Fruit fly (Drosophila melanogaster) whole organism, embryonic: ENCODE measurements around the gene Sp1.

ENCODE experiments used
- Abd-B ChIP-seq: fragments of 200-800 bp; sonication (Bioruptor generic); optimal IDR thresholded peaks from 2 replicates; lab custom pipeline; 2018; ENCODE audit warnings: missing biosample characterization, mild to moderate bottlenecking, missing genetic modification characterization, moderate library complexity
- Ada2b ChIP-seq: fragments of 200-800 bp; sonication (Bioruptor generic); IDR thresholded peaks from 2 replicates; pipeline ENCODE4 v1.3.6; 2022; ENCODE audit warnings: missing biosample characterization, missing genetic modification characterization
- Awh ChIP-seq: fragments of 200-800 bp; sonication (Bioruptor generic); IDR thresholded peaks from 2 replicates; pipeline ENCODE4, ENCODE4 v1.3.6; 2022; ENCODE audit warnings: missing biosample characterization, missing genetic modification characterization
- Bgb ChIP-seq: fragments of 200-800 bp; sonication (Bioruptor generic); IDR thresholded peaks from 2 replicates; pipeline ENCODE4 v1.3.6; 2022; ENCODE audit warnings: missing biosample characterization, missing genetic modification characterization; ENCODE audit not compliant: partially characterized antibody
- Blimp-1 ChIP-seq: fragments of 200-800 bp; sonication (Bioruptor generic); optimal IDR thresholded peaks from 3 replicates; lab custom pipeline; 2018; ENCODE audit warnings: missing biosample characterization, missing genetic modification characterization, mild to moderate bottlenecking, moderate library complexity, missing genetic modification reagents
- CG12744 ChIP-seq: fragments of 200-800 bp; sonication (Bioruptor generic); optimal IDR thresholded peaks from 2 replicates; lab custom pipeline; 2016; ENCODE audit warnings: missing biosample characterization, missing genetic modification characterization
- CG14050 ChIP-seq: fragments of 200-800 bp; sonication (Bioruptor generic); IDR thresholded peaks from 3 replicates; pipeline ENCODE4 v1.3.6; 2022; ENCODE audit warnings: missing biosample characterization, missing genetic modification characterization
- CG14710 ChIP-seq: fragments of 200-800 bp; sonication (Bioruptor generic); optimal IDR thresholded peaks from 3 replicates; lab custom pipeline; 2019; ENCODE audit warnings: missing biosample characterization, mild to moderate bottlenecking, missing genetic modification characterization, moderate library complexity
- CG18599 ChIP-seq: fragments of 200-800 bp; sonication (Bioruptor generic); optimal IDR thresholded peaks from 3 replicates; lab custom pipeline; 2017; ENCODE audit warnings: missing biosample characterization, missing genetic modification characterization, mild to moderate bottlenecking, moderate library complexity, missing genetic modification reagents
- CG2120 ChIP-seq: fragments of 200-800 bp; sonication (Bioruptor generic); optimal IDR thresholded peaks from 3 replicates; lab custom pipeline; 2016; ENCODE audit warnings: missing biosample characterization, missing genetic modification characterization
- CG2712 ChIP-seq: fragments of 200-800 bp; optimal IDR thresholded peaks from 3 replicates; lab custom pipeline; 2019; ENCODE audit warnings: missing biosample characterization, mild to moderate bottlenecking, missing genetic modification characterization, moderate library complexity
- CG2875 ChIP-seq: fragments of 200-800 bp; sonication (Bioruptor generic); optimal IDR thresholded peaks from 2 replicates; lab custom pipeline; 2017; ENCODE audit warnings: missing biosample characterization, mild to moderate bottlenecking, missing genetic modification characterization, missing genetic modification reagents
- CG3995 ChIP-seq: fragments of 200-800 bp; sonication (Bioruptor generic); optimal IDR thresholded peaks from 3 replicates; lab custom pipeline; 2016; ENCODE audit warnings: missing biosample characterization, missing genetic modification characterization
- CG4424 ChIP-seq: fragments of 200-800 bp; sonication (Bioruptor generic); optimal IDR thresholded peaks from 3 replicates; lab custom pipeline; 2016; ENCODE audit warnings: missing biosample characterization, missing genetic modification characterization
- CG4707 ChIP-seq: fragments of 200-800 bp; sonication (Bioruptor generic); optimal IDR thresholded peaks from 2 replicates; lab custom pipeline; 2018; ENCODE audit warnings: missing biosample characterization, mild to moderate bottlenecking, missing genetic modification characterization, moderate library complexity
- CG7745 ChIP-seq: fragments of 200-800 bp; sonication (Bioruptor generic); optimal IDR thresholded peaks from 2 replicates; lab custom pipeline; 2018; ENCODE audit warnings: missing biosample characterization, mild to moderate bottlenecking, missing genetic modification characterization, moderate library complexity
- CG7786 ChIP-seq: fragments of 200-800 bp; sonication (Bioruptor generic); optimal IDR thresholded peaks from 2 replicates; lab custom pipeline; 2016; ENCODE audit warnings: missing biosample characterization, missing genetic modification characterization
- CG7839 ChIP-seq: fragments of 200-800 bp; sonication (Bioruptor generic); optimal IDR thresholded peaks from 3 replicates; lab custom pipeline; 2018; ENCODE audit warnings: missing biosample characterization, mild to moderate bottlenecking, missing genetic modification characterization, moderate library complexity
- CG9437 ChIP-seq: fragments of 200-800 bp; sonication (Bioruptor generic); optimal IDR thresholded peaks from 2 replicates; lab custom pipeline; 2018; ENCODE audit warnings: missing biosample characterization, mild to moderate bottlenecking, missing genetic modification characterization
- CG9609 ChIP-seq: fragments of 200-800 bp; sonication (Bioruptor generic); optimal IDR thresholded peaks from 3 replicates; lab custom pipeline; 2016; ENCODE audit warnings: missing biosample characterization, missing genetic modification characterization
- Doc2 ChIP-seq: fragments of 200-800 bp; sonication (Bioruptor generic); IDR thresholded peaks from 2 replicates; pipeline ENCODE4 v1.3.6; 2022; ENCODE audit warnings: missing biosample characterization, missing genetic modification characterization
- Dref ChIP-seq: fragments of 200-800 bp; sonication (Bioruptor generic); IDR thresholded peaks from 2 replicates; pipeline ENCODE4 v1.3.6; 2022; ENCODE audit warnings: missing biosample characterization, missing genetic modification characterization
- E2f2 ChIP-seq: fragments of 200-800 bp; sonication (Bioruptor generic); IDR thresholded peaks from 2 replicates; pipeline ENCODE4 v1.3.6; 2022; ENCODE audit warnings: missing biosample characterization, missing genetic modification characterization
- Fer3 ChIP-seq: fragments of 200-800 bp; sonication (Bioruptor generic); optimal IDR thresholded peaks from 2 replicates; lab custom pipeline; 2018; ENCODE audit warnings: missing biosample characterization, mild to moderate bottlenecking, missing genetic modification characterization, moderate library complexity
- HmgD ChIP-seq: fragments of 200-800 bp; sonication (Bioruptor generic); optimal IDR thresholded peaks from 3 replicates; lab custom pipeline; 2016; ENCODE audit warnings: missing biosample characterization, missing genetic modification characterization
- Hsf ChIP-seq: fragments of 200-800 bp; sonication (Bioruptor generic); optimal IDR thresholded peaks from 3 replicates; lab custom pipeline; 2016; ENCODE audit warnings: missing biosample characterization, missing genetic modification characterization
- MESR4 ChIP-seq: fragments of 200-800 bp; sonication (Bioruptor generic); optimal IDR thresholded peaks from 2 replicates; lab custom pipeline; 2018; ENCODE audit warnings: missing biosample characterization, mild to moderate bottlenecking, missing genetic modification characterization, moderate library complexity
- Meics ChIP-seq: fragments of 200-800 bp; sonication (Bioruptor generic); optimal IDR thresholded peaks from 2 replicates; lab custom pipeline; 2017; ENCODE audit warnings: missing biosample characterization, mild to moderate bottlenecking, missing genetic modification characterization
- Sox100B ChIP-seq: fragments of 200-800 bp; sonication (Bioruptor generic); optimal IDR thresholded peaks from 3 replicates; lab custom pipeline; 2018; ENCODE audit warnings: missing biosample characterization, mild to moderate bottlenecking, missing genetic modification characterization
- Usf ChIP-seq: fragments of 200-800 bp; sonication (Bioruptor generic); optimal IDR thresholded peaks from 2 replicates; lab custom pipeline; 2017; ENCODE audit warnings: missing genotype, missing biosample characterization, missing genetic modification characterization
- amos ChIP-seq: fragments of 200-800 bp; sonication (Bioruptor generic); IDR thresholded peaks from 2 replicates; pipeline ENCODE4 v1.3.6; 2022; ENCODE audit warnings: missing biosample characterization, missing genetic modification characterization; ENCODE audit not compliant: partially characterized antibody
- az2 ChIP-seq: fragments of 200-800 bp; sonication (Bioruptor generic); optimal IDR thresholded peaks from 3 replicates; lab custom pipeline; 2016; ENCODE audit warnings: missing biosample characterization, missing genetic modification characterization
- br ChIP-seq: fragments of >200 bp; optimal IDR thresholded peaks from 2 replicates; lab custom pipeline; 2017
- dan ChIP-seq: fragments of 200-800 bp; sonication (Bioruptor generic); IDR thresholded peaks from 2 replicates; pipeline ENCODE4 v1.3.6; 2022; ENCODE audit warnings: missing biosample characterization, missing genetic modification characterization
- dimm ChIP-seq: fragments of 200-800 bp; sonication (Bioruptor generic); IDR thresholded peaks from 2 replicates; pipeline ENCODE4 v1.3.6; 2022; ENCODE audit warnings: missing biosample characterization, missing genetic modification characterization
- dmrt99B ChIP-seq: fragments of 200-800 bp; sonication (Bioruptor generic); optimal IDR thresholded peaks from 2 replicates; lab custom pipeline; 2018; ENCODE audit warnings: missing biosample characterization, mild to moderate bottlenecking, missing genetic modification characterization, moderate library complexity
- eyg ChIP-seq: fragments of 200-800 bp; sonication (Bioruptor generic); optimal IDR thresholded peaks from 3 replicates; lab custom pipeline; 2016; ENCODE audit warnings: missing biosample characterization, missing genetic modification characterization
- ftz-f1 ChIP-seq: fragments of 200-800 bp; sonication (Bioruptor generic); optimal IDR thresholded peaks from 2 replicates; lab custom pipeline; 2016; ENCODE audit warnings: missing biosample characterization, missing genetic modification characterization
- fu2 ChIP-seq: fragments of 200-800 bp; sonication (Bioruptor generic); optimal IDR thresholded peaks from 2 replicates; lab custom pipeline; 2016; ENCODE audit warnings: missing biosample characterization, missing genetic modification characterization
- gcm ChIP-seq: fragments of 200-800 bp; sonication (Bioruptor generic); optimal IDR thresholded peaks from 2 replicates; lab custom pipeline; 2019; ENCODE audit warnings: missing biosample characterization, mild to moderate bottlenecking, missing genetic modification characterization, moderate library complexity
- jigr1 ChIP-seq: fragments of 200-800 bp; sonication (Bioruptor generic); IDR thresholded peaks from 3 replicates; pipeline ENCODE4 v1.3.6; 2022; ENCODE audit warnings: missing biosample characterization, missing genetic modification characterization
- klu ChIP-seq: fragments of 200-800 bp; sonication (Bioruptor generic); IDR thresholded peaks from 2 replicates; pipeline ENCODE4 v1.3.6; 2022; ENCODE audit warnings: missing biosample characterization, missing genetic modification characterization
- lov ChIP-seq, 2 experiments: fragments of 200-800 bp in 1 of 2; fragments of >200 bp in 1 of 2; sonication (Bioruptor generic) in 1 of 2; IDR thresholded peaks in 1 of 2; optimal IDR thresholded peaks in 1 of 2; 2 replicates in 1 of 2; 3 replicates in 1 of 2; pipeline versions ENCODE4 v1.3.6 to Lab custom; 2017 to 2022; ENCODE audit warnings: missing biosample characterization in 1 of 2, missing genetic modification characterization in 1 of 2
- mld ChIP-seq: fragments of 200-800 bp; sonication (Bioruptor generic); IDR thresholded peaks from 3 replicates; pipeline ENCODE4 v1.3.6; 2022; ENCODE audit warnings: missing biosample characterization, missing genetic modification characterization; ENCODE audit not compliant: partially characterized antibody
- oc ChIP-seq: fragments of 200-800 bp; sonication (Bioruptor generic); optimal IDR thresholded peaks from 2 replicates; lab custom pipeline; 2018; ENCODE audit warnings: missing biosample characterization, mild to moderate bottlenecking, missing genetic modification characterization, moderate library complexity
- sim ChIP-seq: fragments of 200-800 bp; sonication (Bioruptor generic); IDR thresholded peaks from 2 replicates; pipeline ENCODE4 v1.3.6; 2022; ENCODE audit warnings: missing biosample characterization, missing genetic modification characterization
- tgo ChIP-seq: fragments of 200-800 bp; sonication (Bioruptor generic); IDR thresholded peaks from 3 replicates; pipeline ENCODE4 v1.3.6; 2022; ENCODE audit warnings: missing biosample characterization, missing genetic modification characterization
- tx ChIP-seq: fragments of 200-800 bp; sonication (Bioruptor generic); optimal IDR thresholded peaks from 2 replicates; lab custom pipeline; 2016; ENCODE audit warnings: missing biosample characterization, missing genetic modification characterization
- unpg ChIP-seq: fragments of 200-800 bp; sonication (Bioruptor generic); optimal IDR thresholded peaks from 3 replicates; lab custom pipeline; 2018; ENCODE audit warnings: missing biosample characterization, mild to moderate bottlenecking, missing genetic modification characterization, moderate library complexity
- vnd ChIP-seq: fragments of 200-800 bp; sonication (Bioruptor generic); IDR thresholded peaks from 3 replicates; pipeline ENCODE4 v1.3.6; 2022; ENCODE audit warnings: missing biosample characterization, missing genetic modification characterization; ENCODE audit not compliant: partially characterized antibody
- wor ChIP-seq: fragments of 200-800 bp; sonication (Bioruptor generic); IDR thresholded peaks from 2 replicates; pipeline ENCODE4 v1.3.6; 2022; ENCODE audit warnings: missing biosample characterization, missing genetic modification characterization

Gene Sp1

DNA sequence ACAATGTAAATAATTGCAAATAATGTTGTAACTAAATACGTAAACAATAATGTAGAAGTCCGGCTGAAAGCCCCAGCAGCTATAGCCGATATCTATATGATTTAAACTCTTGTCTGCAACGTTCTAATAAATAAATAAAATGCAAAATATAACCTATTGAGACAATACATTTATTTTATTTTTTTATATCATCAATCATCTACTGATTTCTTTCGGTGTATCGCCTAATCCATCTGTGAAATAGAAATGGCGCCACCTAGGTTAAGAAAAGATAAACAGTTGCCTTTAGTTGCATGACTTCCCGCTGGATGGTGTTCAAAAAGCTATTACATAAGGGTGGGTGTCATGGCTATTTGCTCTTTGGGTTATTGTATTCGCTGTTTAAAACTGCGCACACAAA, 41.8 kb upstream of the Sp1 start (continued):
- peak; percentile 95 for TF ChIP-seq oc
- TF ChIP-seq CG7786: peak; percentile 81
- TF ChIP-seq CG3995 (GFP tag; lab: Kevin White, UChicago): peak; percentile 38
- no peak for TF ChIP-seq vnd (GFP tag; lab: Robert Waterston, UW)
- TF ChIP-seq unpg (GFP tag; lab: Kevin White, UChicago): peak; percentile 97
- TF ChIP-seq CG7745 (tag; lab: Kevin White, UChicago): peak; percentile 49
- TF ChIP-seq dimm (GFP tag; lab: Robert Waterston, UW): peak; percentile 76
- no peak for TF ChIP-seq amos (GFP tag; lab: Robert Waterston, UW)
- TF ChIP-seq MESR4 (GFP tag; lab: Kevin White, UChicago): peak; percentile 40
- peak; percentile 73 for TF ChIP-seq fu2 (GFP tag; lab: Kevin White, UChicago)
- TF ChIP-seq CG14050 (GFP tag; lab: Robert Waterston, UW): peak; percentile 89
- TF ChIP-seq Meics (GFP tag; lab: Kevin White, UChicago): peak; percentile 96
- TF ChIP-seq CG4707 (GFP tag; lab: Kevin White, UChicago): peak; percentile 93
- peak; percentile 91 for TF ChIP-seq az2 (GFP tag; lab: Kevin White, UChicago)
- peak; percentile 8 for TF ChIP-seq ftz-f1
- peak; percentile 85 for TF ChIP-seq klu (GFP tag; lab: Robert Waterston, UW)
- peak; percentile 95 for TF ChIP-seq CG18599 (GFP tag; lab: Kevin White, UChicago)
- TF ChIP-seq Fer3 (tag; lab: Kevin White, UChicago): peak; percentile 96
- TF ChIP-seq Awh (GFP tag; lab: Robert Waterston, UW): peak; percentile 93
- TF ChIP-seq Abd-B (GFP tag; lab: Kevin White, UChicago): peak; percentile 90
- TF ChIP-seq wor (GFP tag; lab: Robert Waterston, UW): peak; percentile 67
- peak; percentile 97 for TF ChIP-seq CG2712 (tag; lab: Kevin White, UChicago)
- peak; percentile 92 for TF ChIP-seq CG4424
- peak; percentile 90 for TF ChIP-seq Hsf (GFP tag; lab: Kevin White, UChicago)
- TF ChIP-seq jigr1 (GFP tag; lab: Robert Waterston, UW): peak; percentile 61; the same call in 1 of the 3 replicates
- peak; percentile 96 for TF ChIP-seq dmrt99B
- peak; percentile 96 for TF ChIP-seq Sox100B (GFP tag; lab: Kevin White, UChicago)
- TF ChIP-seq sim (GFP tag; lab: Robert Waterston, UW): peak; percentile 83
- TF ChIP-seq tgo (GFP tag; lab: Robert Waterston, UW): peak; percentile 93
- TF ChIP-seq CG2875 (GFP tag; lab: Kevin White, UChicago): peak; percentile 93
- peak; percentile 93 for TF ChIP-seq CG2120 (GFP tag; lab: Kevin White, UChicago)
- TF ChIP-seq Blimp-1 (GFP tag; lab: Kevin White, UChicago): peak; percentile 94
- peak; percentile 83 for TF ChIP-seq CG12744 (GFP tag; lab: Kevin White, UChicago)
- no peak for TF ChIP-seq mld
- TF ChIP-seq br (lab: Kevin White, UChicago): no peak
- peak; percentile 40 for TF ChIP-seq Dref (GFP tag; lab: Robert Waterston, UW)
- peak; percentile 97 for TF ChIP-seq CG7839 (tag; lab: Kevin White, UChicago)
- TF ChIP-seq E2f2 (GFP tag; lab: Robert Waterston, UW): peak; percentile 88
- TF ChIP-seq Ada2b (GFP tag; lab: Robert Waterston, UW): peak; percentile 92
- peak; percentile 72 for TF ChIP-seq tx (GFP tag; lab: Kevin White, UChicago)
- no peak for TF ChIP-seq Bgb (GFP tag; lab: Robert Waterston, UW)
- TF ChIP-seq eyg: peak; percentile 79
- TF ChIP-seq lov (optimal IDR thresholded peaks at IDR 0.05; lab: Kevin White, UChicago): no peak
- TF ChIP-seq lov (GFP tag; IDR thresholded peaks at IDR 0.05; lab: Robert Waterston, UW): peak; percentile 95
- TF ChIP-seq CG9609: peak; percentile 64
- no peak for TF ChIP-seq HmgD (GFP tag; lab: Kevin White, UChicago)
- peak; percentile 96 for TF ChIP-seq CG14710 (tag; lab: Kevin White, UChicago)
- TF ChIP-seq gcm: peak; percentile 98
- no peak for TF ChIP-seq dan (GFP tag; lab: Robert Waterston, UW)
- no peak for TF ChIP-seq Doc2
- peak; percentile 83 for TF ChIP-seq Usf (GFP tag; lab: Kevin White, UChicago)
- peak; percentile 86 for TF ChIP-seq CG9437 (GFP tag; lab: Kevin White, UChicago)
